Worm (Caenorhabditis elegans) whole organism, young adult: ENCODE data around the gene bgal-2.

ENCODE experiments used
- B0019.2 ChIP-seq: fragments of 200-800 bp; sonication (Bioruptor generic); conservative IDR thresholded peaks from 2 replicates; pipeline ENCODE4 v1.3.6; 2022; ENCODE audit warnings: missing genetic modification reagents, missing genetic modification characterization, missing compliant biosample characterization
- B0035.1 ChIP-seq: sonication (generic microtip); optimal IDR thresholded peaks from 2 replicates; lab custom pipeline; 2016; ENCODE audit warnings: missing genetic modification characterization, mild to moderate bottlenecking, missing compliant biosample characterization, missing genotype, missing genetic modification reagents
- C06A6.2 ChIP-seq: fragments of 200-800 bp; sonication (Bioruptor generic); conservative IDR thresholded peaks from 2 replicates; pipeline ENCODE4 v1.3.6; 2022; ENCODE audit warnings: missing genetic modification characterization, missing compliant biosample characterization
- F55B11.4 ChIP-seq: sonication (generic microtip); optimal IDR thresholded peaks from 2 replicates; lab custom pipeline; 2016; ENCODE audit warnings: missing compliant biosample characterization, missing genetic modification characterization, borderline replicate concordance; ENCODE audit not compliant: insufficient read depth
- Y56A3A.18 ChIP-seq: fragments of 200-800 bp; sonication (Bioruptor generic); IDR thresholded peaks from 2 replicates; pipeline ENCODE4 v1.3.6; 2022; ENCODE audit warnings: missing genetic modification reagents, missing genetic modification characterization, missing compliant biosample characterization
- ama-1 ChIP-seq, 3 experiments: fragments of 150-350 bp in 1 of 3; sonication (generic microtip) in 2 of 3; optimal IDR thresholded peaks; 2 replicates each; lab custom pipeline; 2014 to 2018; ENCODE audit warnings: missing biosample characterization in 2 of 3, missing genetic modification characterization in 2 of 3, missing genetic modification reagents in 2 of 3
- athp-1 ChIP-seq: sonication (generic microtip); optimal IDR thresholded peaks from 2 replicates; lab custom pipeline; 2017; ENCODE audit warnings: mild to moderate bottlenecking, missing genetic modification characterization, missing compliant biosample characterization
- bed-1 ChIP-seq: fragments of 200-800 bp; sonication (Bioruptor generic); IDR thresholded peaks from 2 replicates; pipeline ENCODE4 v1.3.6; 2022; ENCODE audit warnings: missing genetic modification reagents, missing genetic modification characterization, missing compliant biosample characterization
- bed-2 ChIP-seq: fragments of 200-800 bp; sonication (Bioruptor generic); IDR thresholded peaks from 2 replicates; pipeline ENCODE4 v1.3.6; 2022; ENCODE audit warnings: missing genetic modification reagents, missing genetic modification characterization, missing compliant biosample characterization
- ccch-3 ChIP-seq: fragments of 200-800 bp; sonication (Bioruptor generic); optimal IDR thresholded peaks from 2 replicates; lab custom pipeline; 2018; ENCODE audit warnings: mild to moderate bottlenecking, missing genetic modification characterization, missing compliant biosample characterization
- ceh-27 ChIP-seq: fragments of 200-800 bp; sonication (Bioruptor generic); optimal IDR thresholded peaks from 2 replicates; lab custom pipeline; 2018; ENCODE audit warnings: mild to moderate bottlenecking, missing genetic modification characterization, moderate library complexity, missing compliant biosample characterization
- ceh-40 ChIP-seq: fragments of 200-800 bp; sonication (Bioruptor generic); IDR thresholded peaks from 2 replicates; pipeline ENCODE4 v1.3.6; 2022; ENCODE audit warnings: missing genetic modification characterization, missing compliant biosample characterization
- ceh-58 ChIP-seq: fragments of 200-800 bp; sonication (Bioruptor generic); IDR thresholded peaks from 2 replicates; pipeline ENCODE4 v1.3.6; 2022; ENCODE audit warnings: missing genetic modification characterization, missing compliant biosample characterization
- die-1 ChIP-seq: sonication (generic microtip); optimal IDR thresholded peaks from 2 replicates; lab custom pipeline; 2016; ENCODE audit warnings: missing genotype, mild to moderate bottlenecking, missing genetic modification characterization, missing compliant biosample characterization
- dpl-1 ChIP-seq: fragments of 150-350 bp; optimal IDR thresholded peaks from 2 replicates; lab custom pipeline; 2014; ENCODE audit warnings: missing biosample characterization, missing genetic modification reagents, missing genetic modification characterization
- egl-44 ChIP-seq: fragments of 200-800 bp; sonication (Bioruptor generic); IDR thresholded peaks from 2 replicates; pipeline ENCODE4 v1.3.6; 2022; ENCODE audit warnings: missing genetic modification reagents, missing genetic modification characterization, missing compliant biosample characterization
- gei-17 ChIP-seq: fragments of 200-800 bp; sonication (Bioruptor generic); optimal IDR thresholded peaks from 2 replicates; lab custom pipeline; 2018; ENCODE audit warnings: mild to moderate bottlenecking, missing genetic modification characterization, missing compliant biosample characterization
- hlh-26 ChIP-seq: fragments of 200-800 bp; sonication (Bioruptor generic); conservative IDR thresholded peaks from 2 replicates; pipeline ENCODE4 v1.3.6; 2022; ENCODE audit warnings: missing genetic modification reagents, missing genetic modification characterization, missing compliant biosample characterization
- hmg-20 ChIP-seq: fragments of 200-800 bp; sonication (Bioruptor generic); IDR thresholded peaks from 2 replicates; pipeline ENCODE4 v1.3.6; 2022; ENCODE audit warnings: missing genetic modification reagents, missing genetic modification characterization, missing compliant biosample characterization
- hsf-1 ChIP-seq: fragments of 200-800 bp; sonication (Bioruptor generic); IDR thresholded peaks from 2 replicates; pipeline ENCODE4 v1.3.6; 2022; ENCODE audit warnings: missing genetic modification reagents, missing genetic modification characterization, missing compliant biosample characterization
- let-526 ChIP-seq: fragments of 200-800 bp; sonication (Bioruptor generic); IDR thresholded peaks from 2 replicates; pipeline ENCODE4 v1.3.6; 2022; ENCODE audit warnings: missing genetic modification reagents, missing genetic modification characterization, missing compliant biosample characterization
- lin-35 ChIP-seq, 3 experiments: fragments of 150-350 bp in 2 of 3; sonication (generic microtip) in 1 of 3; optimal IDR thresholded peaks; 2 replicates each; lab custom pipeline; 2014 to 2018; ENCODE audit warnings: missing biosample characterization in 3 of 3, missing genetic modification characterization in 3 of 3, missing genetic modification reagents in 3 of 3
- lir-1 ChIP-seq: fragments of 200-800 bp; sonication (Bioruptor generic); conservative IDR thresholded peaks from 2 replicates; pipeline ENCODE4 v1.3.6; 2022; ENCODE audit warnings: missing genetic modification reagents, missing genetic modification characterization, missing compliant biosample characterization
- mcd-1 ChIP-seq: fragments of 200-800 bp; sonication (Bioruptor generic); IDR thresholded peaks from 2 replicates; pipeline ENCODE4 v1.3.6; 2022; ENCODE audit warnings: missing genetic modification reagents, missing genetic modification characterization, missing compliant biosample characterization
- mes-4 ChIP-seq: sonication (generic microtip); optimal IDR thresholded peaks from 2 replicates; lab custom pipeline; 2016; ENCODE audit warnings: missing genotype, missing genetic modification characterization, missing compliant biosample characterization
- rcor-1 ChIP-seq: fragments of 200-800 bp; sonication (Bioruptor generic); IDR thresholded peaks from 2 replicates; pipeline ENCODE4 v1.3.6; 2022; ENCODE audit warnings: missing genetic modification reagents, missing genetic modification characterization, missing compliant biosample characterization
- rec-8 ChIP-seq, 2 experiments: sonication (generic microtip); optimal IDR thresholded peaks; 2 replicates each; lab custom pipeline; 2016; ENCODE audit warnings: mild to moderate bottlenecking in 2 of 2, missing genetic modification characterization in 2 of 2, missing genetic modification reagents in 2 of 2, missing genotype in 2 of 2, missing biosample characterization in 1 of 2, missing compliant biosample characterization in 1 of 2, moderate library complexity in 1 of 2
- rpc-1 ChIP-seq, 2 experiments: fragments of 150-350 bp in 1 of 2; sonication (generic microtip) in 1 of 2; optimal IDR thresholded peaks; 2 replicates each; lab custom pipeline; 2014 to 2018; ENCODE audit warnings: missing biosample characterization in 1 of 2, missing genetic modification characterization in 1 of 2, missing genetic modification reagents in 1 of 2, missing genotype in 1 of 2
- sea-2 ChIP-seq: fragments of 200-800 bp; sonication (Bioruptor generic); IDR thresholded peaks from 2 replicates; pipeline ENCODE4 v1.3.6; 2022; ENCODE audit warnings: missing genetic modification characterization, missing compliant biosample characterization
- snpc-3.4 ChIP-seq: sonication (generic microtip); optimal IDR thresholded peaks from 2 replicates; lab custom pipeline; 2017; ENCODE audit warnings: missing genetic modification characterization, mild to moderate bottlenecking, missing compliant biosample characterization, antibody characterized with exemption, moderate library complexity, missing genotype, missing genetic modification reagents
- somi-1 ChIP-seq: fragments of 200-800 bp; sonication (Bioruptor generic); optimal IDR thresholded peaks from 2 replicates; lab custom pipeline; 2018; ENCODE audit warnings: mild to moderate bottlenecking, missing genetic modification characterization, missing compliant biosample characterization
- sptf-2 ChIP-seq: fragments of 200-800 bp; sonication (Bioruptor generic); optimal IDR thresholded peaks from 2 replicates; lab custom pipeline; 2018; ENCODE audit warnings: mild to moderate bottlenecking, missing genetic modification characterization, missing compliant biosample characterization
- tbx-9 ChIP-seq: sonication (generic microtip); optimal IDR thresholded peaks from 2 replicates; lab custom pipeline; 2016; ENCODE audit warnings: borderline replicate concordance, missing genetic modification characterization, inconsistent platforms, missing compliant biosample characterization
- unc-130 ChIP-seq: sonication (generic microtip); optimal IDR thresholded peaks from 2 replicates; lab custom pipeline; 2016; ENCODE audit warnings: missing genetic modification reagents, missing genetic modification characterization, missing compliant biosample characterization
- unc-62 ChIP-seq: fragments of 150-350 bp; optimal IDR thresholded peaks from 2 replicates; lab custom pipeline; 2014; ENCODE audit warnings: missing biosample characterization, missing genetic modification reagents, missing genetic modification characterization
- zfh-2 ChIP-seq: fragments of 200-800 bp; sonication (Bioruptor generic); conservative IDR thresholded peaks from 2 replicates; pipeline ENCODE4 v1.3.6; 2022; ENCODE audit warnings: missing genetic modification reagents, missing genetic modification characterization, missing compliant biosample characterization
- ztf-18 ChIP-seq: sonication (generic microtip); optimal IDR thresholded peaks from 2 replicates; lab custom pipeline; 2016; ENCODE audit warnings: missing genotype, mild to moderate bottlenecking, missing genetic modification characterization, missing compliant biosample characterization

The bgal-2 gene

ce11 chrX:6740282-6740982 lies 43.8 kb upstream of the bgal-2 start:
- TF ChIP-seq sea-2 (GFP tag; lab: Robert Waterston, UW) (no peak), zfh-2 (peak; percentile 23), ceh-27 (GFP tag; lab: Kevin White, UChicago) (peak; percentile 24), unc-62 (GFP tag; lab: Kevin White, UChicago) (no peak), ztf-18 (tag; lab: Kevin White, UChicago) (no peak), lin-35 (GFP tag; optimal IDR thresholded peaks at IDR 0.05; lab: Kevin White, UChicago) (peak in 1 of 3 experiments; percentile 8), rec-8 (tag; optimal IDR thresholded peaks at IDR 0.05; lab: Kevin White, UChicago) (no peak), snpc-3.4 (tag; lab: Kevin White, UChicago) (no peak), ceh-40 (no peak), ama-1 (optimal IDR thresholded peaks at IDR 0.05; lab: Kevin White, UChicago) (no peak), ama-1 (GFP tag; optimal IDR thresholded peaks at IDR 0.05; lab: Kevin White, UChicago) (peak in 1 of 2 experiments; percentile 24), bed-1 (GFP tag; lab: Robert Waterston, UW) (no peak), bed-2 (GFP tag; lab: Robert Waterston, UW) (no peak), C06A6.2 (GFP tag; lab: Robert Waterston, UW) (no peak), mcd-1 (GFP tag; lab: Robert Waterston, UW) (no peak), rcor-1 (GFP tag; lab: Robert Waterston, UW) (no peak)
- TF ChIP-seq, all 124 proteins: peak for 4

DNA sequence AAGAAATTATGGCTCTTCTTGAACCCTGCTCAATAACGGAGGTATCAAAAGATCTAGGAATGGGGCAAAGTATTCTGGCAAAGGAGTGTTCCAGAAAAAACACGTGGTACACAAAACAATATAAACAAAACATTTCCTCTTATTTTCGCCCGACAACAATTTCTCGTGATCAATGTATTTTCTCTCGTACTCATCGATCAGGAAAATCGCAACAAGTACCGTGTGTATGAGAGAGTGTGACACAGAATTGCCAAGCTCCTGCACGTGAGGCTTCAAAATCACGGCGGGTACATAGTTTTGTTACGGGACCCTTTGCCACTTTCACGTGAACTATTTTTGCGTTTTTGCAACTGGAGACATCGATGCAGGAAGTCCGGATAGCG lies 43.2 kb upstream of the bgal-2 start:
- TF ChIP-seq hmg-20 (GFP tag; lab: Robert Waterston, UW) (no peak), ccch-3 (GFP tag; lab: Kevin White, UChicago) (no peak), B0035.1 (tag; lab: Kevin White, UChicago) (no peak), sptf-2 (GFP tag; lab: Kevin White, UChicago) (no peak), B0019.2 (GFP tag; lab: Robert Waterston, UW) (no peak), C06A6.2 (GFP tag; lab: Robert Waterston, UW) (peak; percentile 52; the same call in 1 of the 2 replicates), hsf-1 (peak; percentile 34; the same call in 1 of the 2 replicates), gei-17 (no peak), let-526 (GFP tag; lab: Robert Waterston, UW) (peak; percentile 56; the same call in 1 of the 2 replicates), Y56A3A.18 (GFP tag; lab: Robert Waterston, UW) (no peak), athp-1 (tag; lab: Kevin White, UChicago) (no peak), ceh-58 (GFP tag; lab: Robert Waterston, UW) (no peak), mcd-1 (GFP tag; lab: Robert Waterston, UW) (no peak), rpc-1 (optimal IDR thresholded peaks at IDR 0.05; lab: Kevin White, UChicago) (no peak), rpc-1 (tag; optimal IDR thresholded peaks at IDR 0.05; lab: Kevin White, UChicago) (no peak), F55B11.4 (no peak), die-1 (tag; lab: Kevin White, UChicago) (no peak), somi-1 (GFP tag; lab: Kevin White, UChicago) (peak; percentile 36), unc-130 (GFP tag; lab: Kevin White, UChicago) (no peak), tbx-9 (no peak), dpl-1 (GFP tag; lab: Kevin White, UChicago) (no peak), egl-44 (0 out of 2 replicates have a peak, but pooled peaks have one; percentile 31), sea-2 (GFP tag; lab: Robert Waterston, UW) (no peak), lir-1 (GFP tag; lab: Robert Waterston, UW) (no peak), mes-4 (no peak), lin-35 (GFP tag; optimal IDR thresholded peaks at IDR 0.05; lab: Kevin White, UChicago) (no peak), hlh-26 (GFP tag; lab: Robert Waterston, UW) (no peak)
